Worm (Caenorhabditis elegans): ENCODE data around the gene tba-9.

DNA sequence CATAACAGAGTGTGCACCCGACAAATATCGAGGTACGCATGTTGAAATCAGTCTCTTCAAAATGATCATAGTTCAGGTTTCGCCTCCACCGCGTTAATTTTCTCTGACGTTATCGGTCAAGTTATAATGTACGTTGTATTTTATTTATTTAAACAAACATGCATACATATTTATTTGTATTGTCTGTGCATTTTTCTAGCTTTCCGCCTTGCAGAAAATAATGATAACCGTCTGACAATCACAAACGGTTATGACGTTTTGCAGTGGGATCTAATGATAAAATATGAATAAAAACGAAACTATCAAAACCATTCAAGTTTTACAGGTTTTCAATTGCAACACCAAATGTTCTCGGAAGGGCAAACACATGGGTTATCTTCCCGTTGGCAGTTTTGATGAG, 30.6 kb downstream of the tba-9 start:
- TF ChIP-seq pqm-1 (tag; optimal IDR thresholded peaks at IDR 0.05) (peak; percentile 55), mdl-1 (tag; optimal IDR thresholded peaks at IDR 0.05) (no peak)
